Fruit fly (Drosophila melanogaster) whole organism, embryonic: Measurements from ENCODE around the gene lgs.
A peak's percentile ranks its signal among the peaks of the same experiment; 100 is the strongest.

Experiments used
- CG10431 ChIP-seq: fragments of 200-800 bp; sonication (Bioruptor generic); optimal IDR thresholded peaks from 3 replicates; lab custom pipeline; 2018; ENCODE audit warnings: missing biosample characterization, mild to moderate bottlenecking, missing genetic modification characterization
- CG12659 ChIP-seq: fragments of 200-800 bp; sonication (Bioruptor generic); optimal IDR thresholded peaks from 3 replicates; lab custom pipeline; 2017; ENCODE audit warnings: mild to moderate bottlenecking, missing biosample characterization, missing genetic modification reagents, missing genetic modification characterization
- CG15514 ChIP-seq: fragments of 200-800 bp; sonication (Bioruptor generic); optimal IDR thresholded peaks from 3 replicates; lab custom pipeline; 2017; ENCODE audit warnings: missing biosample characterization, missing genetic modification characterization, mild to moderate bottlenecking, moderate library complexity, missing genetic modification reagents
- CG15696 ChIP-seq: fragments of 200-800 bp; sonication (Bioruptor generic); optimal IDR thresholded peaks from 2 replicates; lab custom pipeline; 2019; ENCODE audit warnings: missing biosample characterization, mild to moderate bottlenecking, missing genetic modification characterization, moderate library complexity
- CG4617 ChIP-seq: fragments of 200-800 bp; sonication (Bioruptor generic); optimal IDR thresholded peaks from 3 replicates; lab custom pipeline; 2016; ENCODE audit warnings: missing biosample characterization, missing genetic modification characterization, borderline replicate concordance
- CG5180 ChIP-seq: fragments of 200-800 bp; sonication (Bioruptor generic); optimal IDR thresholded peaks from 3 replicates; lab custom pipeline; 2017; ENCODE audit warnings: missing biosample characterization, missing genetic modification characterization, mild to moderate bottlenecking, moderate library complexity, missing genetic modification reagents
- CG6689 ChIP-seq: fragments of 200-800 bp; sonication (Bioruptor generic); IDR thresholded peaks from 2 replicates; pipeline ENCODE4 v1.3.6; 2022; ENCODE audit warnings: missing biosample characterization, missing genetic modification characterization
- CG6791 ChIP-seq: fragments of 200-800 bp; sonication (Bioruptor generic); IDR thresholded peaks from 3 replicates; pipeline ENCODE4 v1.3.6; 2022; ENCODE audit warnings: missing biosample characterization, missing genetic modification characterization; ENCODE audit not compliant: partially characterized antibody
- CG7271 ChIP-seq: fragments of 200-800 bp; sonication (Bioruptor generic); optimal IDR thresholded peaks from 2 replicates; lab custom pipeline; 2018; ENCODE audit warnings: missing biosample characterization, mild to moderate bottlenecking, missing genetic modification characterization, moderate library complexity
- CG7556 ChIP-seq: fragments of 200-800 bp; sonication (Bioruptor generic); optimal IDR thresholded peaks from 2 replicates; lab custom pipeline; 2017; ENCODE audit warnings: missing biosample characterization, mild to moderate bottlenecking, missing genetic modification characterization
- D19A ChIP-seq: fragments of 200-800 bp; optimal IDR thresholded peaks from 3 replicates; lab custom pipeline; 2019; ENCODE audit warnings: missing biosample characterization, mild to moderate bottlenecking, missing genetic modification characterization, moderate library complexity
- Dbx ChIP-seq: fragments of 200-800 bp; sonication (Bioruptor generic); IDR thresholded peaks from 3 replicates; pipeline ENCODE4 v1.3.6; 2022; ENCODE audit warnings: missing biosample characterization, missing genetic modification characterization
- Doc3 ChIP-seq: fragments of 200-800 bp; sonication (Bioruptor generic); IDR thresholded peaks from 3 replicates; pipeline ENCODE4 v1.3.6; 2022; ENCODE audit warnings: missing biosample characterization, missing genetic modification characterization; ENCODE audit not compliant: partially characterized antibody
- E2f2 ChIP-seq: fragments of 200-800 bp; sonication (Bioruptor generic); IDR thresholded peaks from 2 replicates; pipeline ENCODE4 v1.3.6; 2022; ENCODE audit warnings: missing biosample characterization, missing genetic modification characterization
- Ets97D ChIP-seq: fragments of 200-800 bp; sonication (Bioruptor generic); optimal IDR thresholded peaks from 3 replicates; lab custom pipeline; 2016; ENCODE audit warnings: missing biosample characterization, missing genetic modification characterization
- GATAe ChIP-seq: fragments of 200-800 bp; sonication (Bioruptor generic); conservative IDR thresholded peaks from 2 replicates; pipeline ENCODE4 v1.3.6; 2022; ENCODE audit warnings: missing biosample characterization, missing genetic modification characterization
- Hand ChIP-seq: fragments of 200-800 bp; sonication (Bioruptor generic); optimal IDR thresholded peaks from 2 replicates; lab custom pipeline; 2017; ENCODE audit warnings: mild to moderate bottlenecking, missing biosample characterization, missing genetic modification reagents, missing genetic modification characterization
- Hr78 ChIP-seq, 2 experiments: fragments of 200-800 bp in 1 of 2; fragments of >200 bp in 1 of 2; sonication (Bioruptor generic) in 1 of 2; optimal IDR thresholded peaks; 2 replicates each; lab custom pipeline; 2017 to 2019; ENCODE audit warnings: missing biosample characterization in 2 of 2, missing genetic modification characterization in 2 of 2, mild to moderate bottlenecking in 1 of 2, moderate library complexity in 1 of 2
- Med ChIP-seq: fragments of 200-800 bp; sonication (Bioruptor generic); peaks from one replicate; lab custom pipeline; 2016; ENCODE audit warnings: missing biosample characterization, missing genetic modification characterization, mild to moderate bottlenecking, inconsistent platforms, moderate library complexity
- Nf-YC ChIP-seq: fragments of 200-800 bp; optimal IDR thresholded peaks from 3 replicates; lab custom pipeline; 2019; ENCODE audit warnings: missing biosample characterization, mild to moderate bottlenecking, missing genetic modification characterization, moderate library complexity
- Oli ChIP-seq: fragments of 200-800 bp; sonication (Bioruptor generic); optimal IDR thresholded peaks from 2 replicates; lab custom pipeline; 2018; ENCODE audit warnings: missing biosample characterization, mild to moderate bottlenecking, missing genetic modification characterization, moderate library complexity
- Sry-β ChIP-seq: fragments of 200-800 bp; sonication (Bioruptor generic); optimal IDR thresholded peaks from 2 replicates; lab custom pipeline; 2018; ENCODE audit warnings: missing biosample characterization, mild to moderate bottlenecking, missing genetic modification characterization, moderate library complexity
- Trl ChIP-seq, 3 experiments: fragments of >200 bp in 2 of 3; fragments of 200-800 bp in 1 of 3; sonication (Bioruptor generic) in 1 of 3; optimal IDR thresholded peaks; 2 replicates in 1 of 3; 3 replicates in 2 of 3; lab custom pipeline; 2016 to 2017; ENCODE audit warnings: missing biosample characterization in 1 of 3, missing genetic modification characterization in 1 of 3
- abd-A ChIP-seq: fragments of 200-800 bp; sonication (Bioruptor generic); optimal IDR thresholded peaks from 3 replicates; lab custom pipeline; 2019; ENCODE audit warnings: missing biosample characterization, mild to moderate bottlenecking, missing genetic modification characterization, moderate library complexity
- ash1 ChIP-seq: fragments of 200-800 bp; sonication (Bioruptor generic); optimal IDR thresholded peaks from 2 replicates; lab custom pipeline; 2018; ENCODE audit warnings: missing biosample characterization, mild to moderate bottlenecking, missing genetic modification characterization
- btn ChIP-seq: fragments of 200-800 bp; sonication (Bioruptor generic); optimal IDR thresholded peaks from 2 replicates; lab custom pipeline; 2016; ENCODE audit warnings: missing biosample characterization, missing genetic modification characterization
- dm ChIP-seq: fragments of 200-800 bp; sonication (Bioruptor generic); optimal IDR thresholded peaks from 3 replicates; lab custom pipeline; 2016; ENCODE audit warnings: missing biosample characterization, missing genetic modification characterization
- kay ChIP-seq: fragments of 200-800 bp; sonication (Bioruptor generic); optimal IDR thresholded peaks from 2 replicates; lab custom pipeline; 2016; ENCODE audit warnings: missing biosample characterization, missing genetic modification characterization
- klu ChIP-seq: fragments of 200-800 bp; sonication (Bioruptor generic); IDR thresholded peaks from 2 replicates; pipeline ENCODE4 v1.3.6; 2022; ENCODE audit warnings: missing biosample characterization, missing genetic modification characterization
- nerfin-1 ChIP-seq: fragments of 200-800 bp; sonication (Bioruptor generic); optimal IDR thresholded peaks from 3 replicates; lab custom pipeline; 2019; ENCODE audit warnings: missing biosample characterization, mild to moderate bottlenecking, missing genetic modification characterization, moderate library complexity
- onecut ChIP-seq: fragments of 200-800 bp; sonication (Bioruptor generic); IDR thresholded peaks from 2 replicates; pipeline ENCODE4 v1.3.6; 2022; ENCODE audit warnings: missing biosample characterization, missing genetic modification characterization
- peb ChIP-seq: fragments of 200-800 bp; sonication (Bioruptor generic); IDR thresholded peaks from 2 replicates; pipeline ENCODE4 v1.3.6; 2022; ENCODE audit warnings: missing biosample characterization, missing genetic modification characterization
- pnt ChIP-seq: fragments of 200-800 bp; sonication (Bioruptor generic); optimal IDR thresholded peaks from 3 replicates; lab custom pipeline; 2016; ENCODE audit warnings: missing biosample characterization, missing genetic modification characterization
- repo ChIP-seq: fragments of 200-800 bp; sonication (Bioruptor generic); optimal IDR thresholded peaks from 2 replicates; lab custom pipeline; 2016; ENCODE audit warnings: missing biosample characterization, missing genetic modification characterization
- run ChIP-seq: fragments of 200-800 bp; sonication (Bioruptor generic); optimal IDR thresholded peaks from 3 replicates; lab custom pipeline; 2018; ENCODE audit warnings: missing biosample characterization, mild to moderate bottlenecking, missing genetic modification characterization
- salm ChIP-seq: fragments of 200-800 bp; sonication (Bioruptor generic); optimal IDR thresholded peaks from 2 replicates; lab custom pipeline; 2018; ENCODE audit warnings: missing biosample characterization, mild to moderate bottlenecking, missing genetic modification characterization
- sens ChIP-seq: fragments of 200-800 bp; sonication (Bioruptor generic); peaks from one replicate; lab custom pipeline; 2016; ENCODE audit warnings: missing biosample characterization, missing genetic modification characterization
- sim ChIP-seq: fragments of 200-800 bp; sonication (Bioruptor generic); IDR thresholded peaks from 2 replicates; pipeline ENCODE4 v1.3.6; 2022; ENCODE audit warnings: missing biosample characterization, missing genetic modification characterization
- slou ChIP-seq: fragments of 200-800 bp; sonication (Bioruptor generic); optimal IDR thresholded peaks from 3 replicates; lab custom pipeline; 2016; ENCODE audit warnings: missing biosample characterization, missing genetic modification characterization
- tio ChIP-seq: fragments of 200-800 bp; sonication (Bioruptor generic); optimal IDR thresholded peaks from 2 replicates; lab custom pipeline; 2017; ENCODE audit warnings: missing biosample characterization, missing genetic modification characterization, inconsistent platforms

lgs gene

dm6 chr4:490760-491317 is 47.1 kb upstream of the lgs start (continued):
- TF ChIP-seq Doc3 (no peak), Trl (optimal IDR thresholded peaks at IDR 0.05; lab: Kevin White, UChicago) (no peak), Trl (GFP tag; optimal IDR thresholded peaks at IDR 0.05; lab: Kevin White, UChicago) (no peak), Hand (GFP tag; lab: Kevin White, UChicago) (no peak), peb (GFP tag; lab: Robert Waterston, UW) (no peak), abd-A (peak; percentile 16), CG5180 (GFP tag; lab: Kevin White, UChicago) (no peak), sim (GFP tag; lab: Robert Waterston, UW) (no peak), CG6791 (GFP tag; lab: Robert Waterston, UW) (peak; percentile 42; the same call in 1 of the 3 replicates), CG15696 (tag; lab: Kevin White, UChicago) (no peak), CG7271 (tag; lab: Kevin White, UChicago) (no peak), E2f2 (GFP tag; lab: Robert Waterston, UW) (no peak), CG6689 (GFP tag; lab: Robert Waterston, UW) (no peak), Hr78 (GFP tag; optimal IDR thresholded peaks at IDR 0.05; lab: Kevin White, UChicago) (peak in 1 of 2 experiments; percentile 85), slou (GFP tag; lab: Kevin White, UChicago) (no peak), tio (GFP tag; lab: Kevin White, UChicago) (no peak), Dbx (GFP tag; lab: Robert Waterston, UW) (0 out of 3 replicates have a peak, but pooled peaks have one; percentile 16), Sry-β (peak; percentile 75), Nf-YC (tag; lab: Kevin White, UChicago) (peak; percentile 9), CG12659 (GFP tag; lab: Kevin White, UChicago) (no peak), CG10431 (GFP tag; lab: Kevin White, UChicago) (no peak), klu (GFP tag; lab: Robert Waterston, UW) (no peak), CG7556 (GFP tag; lab: Kevin White, UChicago) (no peak), ash1 (peak; percentile 50), dm (GFP tag; lab: Kevin White, UChicago) (no peak), nerfin-1 (tag; lab: Kevin White, UChicago) (peak; percentile 39), sens (peak; percentile 66), repo (GFP tag; lab: Kevin White, UChicago) (no peak), CG4617 (GFP tag; lab: Kevin White, UChicago) (no peak), Ets97D (GFP tag; lab: Kevin White, UChicago) (no peak), D19A (tag; lab: Kevin White, UChicago) (peak; percentile 42), onecut (GFP tag; lab: Robert Waterston, UW) (no peak), GATAe (GFP tag; lab: Robert Waterston, UW) (no peak), kay (GFP tag; lab: Kevin White, UChicago) (no peak), Med (peak; percentile 77), btn (no peak), run (tag; lab: Kevin White, UChicago) (no peak), salm (no peak), Oli (tag; lab: Kevin White, UChicago) (no peak), pnt (no peak), CG15514 (GFP tag; lab: Kevin White, UChicago) (peak; percentile 67)
